Worm (Caenorhabditis elegans) whole organism, L1 larva: ENCODE measurements around the gene dao-3.
A peak's percentile ranks its signal among the peaks of the same experiment; 100 is the strongest.

Experiments
- C04F5.9 ChIP-seq: sonication (generic microtip); optimal IDR thresholded peaks from 2 replicates; lab custom pipeline; 2016; ENCODE audit warnings: missing genetic modification characterization, missing compliant biosample characterization
- C34B4.2 ChIP-seq: sonication (generic microtip); optimal IDR thresholded peaks from 2 replicates; lab custom pipeline; 2017; ENCODE audit warnings: mild to moderate bottlenecking, missing genetic modification characterization, missing compliant biosample characterization
- F16B12.6 ChIP-seq: fragments of 150-350 bp; optimal IDR thresholded peaks from 2 replicates; lab custom pipeline; 2014; ENCODE audit warnings: missing biosample characterization, missing genetic modification characterization
- Y116A8C.19 ChIP-seq: sonication (generic microtip); optimal IDR thresholded peaks from 2 replicates; lab custom pipeline; 2016; ENCODE audit warnings: missing compliant biosample characterization, missing genetic modification characterization, borderline replicate concordance
- aly-2 ChIP-seq: fragments of 150-350 bp; optimal IDR thresholded peaks from 2 replicates; lab custom pipeline; 2014; ENCODE audit warnings: missing biosample characterization, missing genetic modification characterization
- blmp-1 ChIP-seq: fragments of 150-350 bp; optimal IDR thresholded peaks from 2 replicates; lab custom pipeline; 2014; ENCODE audit warnings: missing biosample characterization, missing genetic modification characterization
- ceh-63 ChIP-seq: fragments of 200-800 bp; sonication (Bioruptor generic); optimal IDR thresholded peaks from 2 replicates; lab custom pipeline; 2018; ENCODE audit warnings: mild to moderate bottlenecking, missing genetic modification characterization, missing compliant biosample characterization
- dpl-1 ChIP-seq, 3 experiments: fragments of 150-350 bp in 2 of 3; sonication (generic microtip) in 1 of 3; optimal IDR thresholded peaks; 2 replicates each; lab custom pipeline; 2014 to 2017; ENCODE audit warnings: missing biosample characterization in 3 of 3, missing genetic modification characterization in 3 of 3, missing genetic modification reagents in 3 of 3
- dsc-1 ChIP-seq: sonication (generic microtip); optimal IDR thresholded peaks from 2 replicates; lab custom pipeline; 2016; ENCODE audit warnings: mild to moderate bottlenecking, missing genetic modification characterization, missing compliant biosample characterization
- efl-1 ChIP-seq, 4 experiments: fragments of 150-350 bp; optimal IDR thresholded peaks in 3 of 4; peaks in 1 of 4; 1 replicate in 1 of 4; 2 replicates in 3 of 4; lab custom pipeline; 2014; ENCODE audit warnings: missing biosample characterization in 2 of 4, missing genetic modification characterization in 2 of 4, missing genetic modification reagents in 2 of 4
- elt-2 ChIP-seq: sonication (generic microtip); optimal IDR thresholded peaks from 2 replicates; lab custom pipeline; 2016; ENCODE audit warnings: missing genetic modification characterization, mild to moderate bottlenecking, inconsistent platforms, missing compliant biosample characterization, missing genetic modification reagents
- fkh-4 ChIP-seq: sonication (generic microtip); optimal IDR thresholded peaks from 2 replicates; lab custom pipeline; 2016; ENCODE audit warnings: missing compliant biosample characterization, missing genetic modification characterization, borderline replicate concordance
- hlh-17 ChIP-seq: fragments of 200-800 bp; sonication (Bioruptor generic); optimal IDR thresholded peaks from 2 replicates; lab custom pipeline; 2018; ENCODE audit warnings: missing genetic modification characterization, mild to moderate bottlenecking, missing compliant biosample characterization, moderate library complexity, borderline replicate concordance
- hlh-4 ChIP-seq: sonication (generic microtip); optimal IDR thresholded peaks from 2 replicates; lab custom pipeline; 2016; ENCODE audit warnings: mild to moderate bottlenecking, missing genetic modification characterization, missing compliant biosample characterization
- isw-1 ChIP-seq: fragments of 200-800 bp; sonication (Bioruptor generic); IDR thresholded peaks from 2 replicates; pipeline ENCODE4 v1.3.6; 2022; ENCODE audit warnings: missing genetic modification characterization, missing compliant biosample characterization
- jun-1 ChIP-seq: fragments of 150-350 bp; optimal IDR thresholded peaks from 2 replicates; lab custom pipeline; 2014; ENCODE audit warnings: missing biosample characterization, missing genetic modification reagents, missing genetic modification characterization
- lin-14 ChIP-seq: fragments of 200-800 bp; sonication (Bioruptor generic); optimal IDR thresholded peaks from 2 replicates; lab custom pipeline; 2018; ENCODE audit warnings: mild to moderate bottlenecking, missing genetic modification characterization, moderate library complexity, missing compliant biosample characterization
- lin-15B ChIP-seq: fragments of 150-350 bp; sonication (generic microtip); optimal IDR thresholded peaks from 3 replicates; lab custom pipeline; 2014; ENCODE audit warnings: missing biosample characterization, missing genetic modification characterization
- lin-35 ChIP-seq, 2 experiments: fragments of 150-350 bp; optimal IDR thresholded peaks; 2 replicates each; lab custom pipeline; 2014; ENCODE audit warnings: missing biosample characterization in 2 of 2, missing genetic modification characterization in 2 of 2, missing genetic modification reagents in 2 of 2
- lsy-2 ChIP-seq, 2 experiments: fragments of 150-350 bp; optimal IDR thresholded peaks; 2 replicates each; lab custom pipeline; 2014; ENCODE audit warnings: missing biosample characterization in 2 of 2, missing genetic modification characterization in 2 of 2
- mab-9 ChIP-seq: fragments of 200-800 bp; sonication (Bioruptor generic); IDR thresholded peaks from 2 replicates; pipeline ENCODE4 v1.3.6; 2022; ENCODE audit warnings: missing genetic modification reagents, missing genetic modification characterization, missing compliant biosample characterization
- mdl-1 ChIP-seq, 2 experiments: fragments of 150-350 bp; optimal IDR thresholded peaks; 2 replicates each; lab custom pipeline; 2014 to 2017; ENCODE audit warnings: missing biosample characterization in 2 of 2, missing genetic modification characterization in 2 of 2, inconsistent platforms in 1 of 2
- mep-1 ChIP-seq: fragments of 150-350 bp; optimal IDR thresholded peaks from 2 replicates; lab custom pipeline; 2014; ENCODE audit warnings: missing biosample characterization, missing genetic modification characterization
- nhr-19 ChIP-seq: fragments of 200-800 bp; sonication (Bioruptor generic); conservative IDR thresholded peaks from 2 replicates; pipeline ENCODE4 v1.3.6; 2022; ENCODE audit warnings: missing genetic modification characterization, missing compliant biosample characterization
- nhr-20 ChIP-seq: sonication (generic microtip); optimal IDR thresholded peaks from 2 replicates; lab custom pipeline; 2016; ENCODE audit warnings: mild to moderate bottlenecking, missing genetic modification characterization, missing compliant biosample characterization
- nhr-237 ChIP-seq: fragments of 150-350 bp; optimal IDR thresholded peaks from 2 replicates; lab custom pipeline; 2014; ENCODE audit warnings: missing biosample characterization, missing genetic modification characterization
- nhr-71 ChIP-seq: sonication (generic microtip); optimal IDR thresholded peaks from 2 replicates; lab custom pipeline; 2016; ENCODE audit warnings: mild to moderate bottlenecking, missing genetic modification characterization, moderate library complexity, missing compliant biosample characterization
- nhr-84 ChIP-seq: sonication (generic microtip); optimal IDR thresholded peaks from 2 replicates; lab custom pipeline; 2017; ENCODE audit warnings: missing biosample characterization, missing genetic modification characterization
- nhr-85 ChIP-seq: sonication (generic microtip); peaks from one replicate; lab custom pipeline; 2016; ENCODE audit warnings: missing genetic modification characterization, inconsistent platforms, missing compliant biosample characterization
- nhr-90 ChIP-seq: sonication (generic microtip); optimal IDR thresholded peaks from 2 replicates; lab custom pipeline; 2016; ENCODE audit warnings: mild to moderate bottlenecking, missing genetic modification characterization, missing compliant biosample characterization; ENCODE audit not compliant: poor library complexity
- pag-3 ChIP-seq: sonication (generic microtip); optimal IDR thresholded peaks from 2 replicates; lab custom pipeline; 2017; ENCODE audit warnings: missing genetic modification characterization, mild to moderate bottlenecking, missing compliant biosample characterization, antibody characterized with exemption, borderline replicate concordance; ENCODE audit not compliant: insufficient read depth
- pax-3 ChIP-seq: fragments of 200-800 bp; sonication (Bioruptor generic); optimal IDR thresholded peaks from 2 replicates; lab custom pipeline; 2018; ENCODE audit warnings: mild to moderate bottlenecking, missing genetic modification characterization, moderate library complexity, missing compliant biosample characterization
- skn-1 ChIP-seq: fragments of 150-350 bp; optimal IDR thresholded peaks from 2 replicates; lab custom pipeline; 2014; ENCODE audit warnings: missing biosample characterization, missing genetic modification characterization
- sox-4 ChIP-seq: sonication (generic microtip); optimal IDR thresholded peaks from 2 replicates; lab custom pipeline; 2016; ENCODE audit warnings: missing genetic modification characterization, missing compliant biosample characterization
- unc-130 ChIP-seq: fragments of 150-350 bp; optimal IDR thresholded peaks from 2 replicates; lab custom pipeline; 2017; ENCODE audit warnings: missing biosample characterization, missing genetic modification characterization, inconsistent platforms
- unc-30 ChIP-seq: sonication (generic microtip); optimal IDR thresholded peaks from 2 replicates; lab custom pipeline; 2017; ENCODE audit warnings: missing biosample characterization, missing genetic modification characterization
- unc-86 ChIP-seq: sonication (generic microtip); optimal IDR thresholded peaks from 2 replicates; lab custom pipeline; 2016; ENCODE audit warnings: missing genetic modification characterization, missing compliant biosample characterization
- zag-1 ChIP-seq: fragments of 150-350 bp; optimal IDR thresholded peaks from 2 replicates; lab custom pipeline; 2014; ENCODE audit warnings: missing biosample characterization, missing genetic modification characterization
- zip-4 ChIP-seq: fragments of 200-800 bp; sonication (Bioruptor generic); optimal IDR thresholded peaks from 2 replicates; lab custom pipeline; 2018; ENCODE audit warnings: mild to moderate bottlenecking, missing genetic modification characterization, moderate library complexity, missing compliant biosample characterization

dao-3 gene

DNA sequence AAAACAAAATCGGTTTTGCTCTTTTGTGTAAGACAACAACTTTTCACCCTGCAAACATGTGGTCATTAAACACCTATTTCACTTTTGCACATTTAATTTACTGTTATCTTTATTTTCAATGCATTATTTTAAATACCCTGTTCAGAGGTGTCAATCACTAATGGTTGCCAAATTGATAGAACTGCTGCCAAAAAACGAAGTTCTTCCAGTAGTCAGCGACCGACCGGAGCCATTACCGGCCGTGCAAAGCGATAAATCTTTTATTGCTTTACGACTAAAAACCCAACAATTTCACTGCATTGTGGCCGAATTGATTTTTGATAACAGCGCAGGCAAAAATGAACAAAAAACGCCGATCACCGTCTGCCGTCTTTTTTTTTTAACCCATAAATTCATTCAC is 11.8 kb downstream of the dao-3 start:
- TF ChIP-seq ceh-63 (GFP tag; lab: Kevin White, UChicago) (no peak), elt-2 (tag; lab: Kevin White, UChicago) (peak; percentile 6)

DNA sequence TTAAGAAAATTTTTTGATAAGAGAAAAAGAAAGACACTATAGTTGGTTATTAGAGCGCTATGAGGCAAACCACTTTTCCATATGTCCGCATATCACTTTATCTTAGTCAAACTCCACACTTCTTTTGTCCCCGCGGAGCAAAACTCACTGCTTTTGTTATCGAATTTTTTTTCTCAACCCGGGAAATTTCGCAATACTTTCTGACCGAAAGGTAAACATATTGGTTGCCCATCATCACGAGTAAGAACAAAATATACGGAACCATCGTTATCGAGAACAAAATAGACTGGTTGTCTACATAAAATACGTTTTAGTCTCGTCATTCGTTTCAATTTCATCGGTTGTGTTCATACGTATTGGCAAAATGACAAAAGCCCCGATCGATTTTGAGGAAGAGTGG is 17.1 kb downstream of the dao-3 start, which contains the start of gene C18A11.1:
C18A11.1 (plus strand) TSS at position 36 of the 400 bp plus-strand sequence.
- TF ChIP-seq efl-1 (optimal IDR thresholded peaks at IDR 0.05; lab: Kevin White, UChicago) (no peak), efl-1 (GFP tag; optimal IDR thresholded peaks at IDR 0.05 in 1 of 2; lab: Kevin White, UChicago) (peak in 1 of 2 experiments; percentile 92), pax-3 (tag; lab: Kevin White, UChicago) (no peak), nhr-20 (tag; lab: Kevin White, UChicago) (peak; percentile 61), lin-35 (GFP tag; optimal IDR thresholded peaks at IDR 0.05; lab: Kevin White, UChicago) (peak in 1 of 2 experiments; percentile 47), jun-1 (peak; percentile 2), nhr-71 (tag; lab: Kevin White, UChicago) (peak; percentile 49), hlh-17 (GFP tag; lab: Kevin White, UChicago) (no peak), mdl-1 (tag; optimal IDR thresholded peaks at IDR 0.05; lab: Kevin White, UChicago) (peak in 1 of 2 experiments; percentile 25), aly-2 (tag; lab: Kevin White, UChicago) (no peak), elt-2 (tag; lab: Kevin White, UChicago) (peak; percentile 92), mep-1 (tag; lab: Kevin White, UChicago) (no peak), skn-1 (tag; lab: Kevin White, UChicago) (peak; percentile 20), nhr-90 (tag; lab: Kevin White, UChicago) (peak; percentile 26), nhr-85 (no peak), isw-1 (no peak), dpl-1 (GFP tag; optimal IDR thresholded peaks at IDR 0.05; lab: Kevin White, UChicago) (peak in 2 of 3 experiments; percentile 6 to 33), zip-4 (GFP tag; lab: Kevin White, UChicago) (peak; percentile 79), lin-14 (peak; percentile 23), hlh-4 (tag; lab: Kevin White, UChicago) (no peak), pag-3 (tag; lab: Kevin White, UChicago) (no peak)

DNA sequence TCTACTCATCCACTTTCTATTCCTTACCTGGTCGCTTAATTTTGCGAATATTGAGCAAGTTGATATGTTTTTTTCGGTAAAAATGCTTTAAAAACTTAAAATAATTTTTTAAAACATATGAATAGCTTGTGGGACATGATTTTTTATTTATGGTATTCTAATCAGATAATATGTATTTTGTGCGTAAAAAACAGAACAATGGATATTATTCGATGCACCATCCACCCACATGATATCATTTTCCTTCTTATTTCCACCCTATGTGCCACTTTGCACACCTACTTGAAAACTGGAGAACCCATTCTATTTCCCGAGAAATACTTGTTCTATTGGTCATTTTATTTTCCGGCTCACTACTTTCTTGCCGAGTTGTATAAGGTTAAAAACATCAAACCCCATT is 19.1 kb downstream of the dao-3 start, which contains the start of gene C18A11.2:
C18A11.2 (plus strand) TSS at position 301 of the 400 bp plus-strand sequence.
- no peak for TF ChIP-seq unc-30
- no peak for TF ChIP-seq mab-9 (GFP tag; lab: Robert Waterston, UW)
- TF ChIP-seq unc-86, result no peak

DNA sequence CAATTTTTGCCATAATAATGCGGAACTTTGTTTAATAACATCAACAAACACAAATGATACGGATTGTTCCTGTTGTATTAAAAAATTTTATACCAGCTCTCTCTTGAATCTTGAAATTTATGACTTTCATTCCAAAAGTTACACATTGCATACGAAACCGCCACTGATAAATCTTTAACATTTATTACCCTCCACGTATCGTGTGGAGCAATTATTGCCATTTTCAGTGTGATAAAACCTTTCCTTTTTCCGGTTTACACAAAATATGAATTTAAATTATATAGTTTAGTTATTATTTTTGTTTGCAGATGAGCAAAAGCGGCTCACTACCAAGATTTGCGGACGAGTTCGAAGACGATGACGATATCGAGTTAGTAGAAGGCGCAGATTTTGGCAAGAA is 25.5 kb downstream of the dao-3 start, which contains the start of gene C18A11.3:
C18A11.3 (plus strand) TSS at position 301 of the 400 bp plus-strand sequence.
- TF ChIP-seq zag-1 (tag; lab: Kevin White, UChicago) (no peak), efl-1 (optimal IDR thresholded peaks at IDR 0.05; lab: Kevin White, UChicago) (no peak), efl-1 (GFP tag; optimal IDR thresholded peaks at IDR 0.05 in 1 of 2; lab: Kevin White, UChicago) (peak in 1 of 2 experiments; percentile 10), isw-1 (no peak), nhr-84 (tag; lab: Kevin White, UChicago) (no peak), unc-130 (tag; lab: Kevin White, UChicago) (no peak)

DNA sequence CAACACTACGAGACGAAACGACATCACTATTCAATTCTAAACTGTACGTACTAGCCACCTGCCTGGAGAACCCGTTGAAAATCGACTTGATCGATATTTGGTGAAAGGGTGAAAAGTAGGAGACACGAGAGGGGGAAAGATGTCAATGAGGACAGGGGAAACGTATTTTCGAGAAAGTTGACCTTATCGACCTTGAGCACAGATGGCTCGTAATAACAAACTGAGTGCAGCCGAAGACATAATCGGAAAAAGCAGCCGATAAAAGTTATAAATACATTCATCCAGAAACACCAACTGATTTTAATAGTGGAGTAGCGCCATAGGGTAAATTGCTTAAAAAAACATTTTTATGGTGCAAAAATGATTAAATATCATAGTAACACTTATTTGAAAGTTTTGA is 26.4 kb downstream of the dao-3 start:
- peak; percentile 45 for TF ChIP-seq blmp-1
- TF ChIP-seq Y116A8C.19 (tag; lab: Kevin White, UChicago), result no peak
- TF ChIP-seq efl-1 (optimal IDR thresholded peaks at IDR 0.05; lab: Kevin White, UChicago), result no peak
- peak in 1 of 2 experiments; percentile 79 for TF ChIP-seq efl-1 (GFP tag; optimal IDR thresholded peaks at IDR 0.05 in 1 of 2; lab: Kevin White, UChicago)
- TF ChIP-seq, all 84 proteins: peak for 2

DNA sequence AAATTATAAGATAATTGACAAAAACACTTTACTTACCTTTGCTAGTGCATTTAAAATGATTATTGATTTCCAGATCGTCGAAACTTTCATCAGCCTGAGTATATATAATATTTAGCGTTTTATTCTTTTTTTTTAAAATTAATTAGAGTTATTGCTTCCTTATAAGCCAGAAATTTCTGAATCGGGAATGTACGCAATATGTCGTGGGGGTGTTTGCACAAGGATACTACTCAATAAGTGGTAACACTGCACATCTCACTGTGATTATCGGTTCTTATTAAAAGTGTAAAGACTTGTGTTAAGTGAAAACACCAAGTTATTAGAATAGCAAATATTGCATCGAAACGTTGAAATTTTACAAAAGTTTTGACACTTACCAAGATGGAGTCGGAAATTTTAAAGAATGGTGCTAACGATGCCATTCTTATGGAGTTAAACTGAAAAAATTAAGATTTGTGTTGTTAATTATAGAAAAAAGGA is 28.5 kb downstream of the dao-3 start, which contains the start of gene dim-1:
dim-1 (minus strand) TSS at position 430 of the 480 bp plus-strand sequence.
- TF ChIP-seq F16B12.6 (tag; lab: Kevin White, UChicago) (peak; percentile 81), nhr-237 (no peak), blmp-1 (peak; percentile 22), C34B4.2 (tag; lab: Kevin White, UChicago) (no peak), elt-2 (tag; lab: Kevin White, UChicago) (peak; percentile 4), nhr-19 (GFP tag; lab: Robert Waterston, UW) (no peak), sox-4 (tag; lab: Kevin White, UChicago) (no peak), dsc-1 (tag; lab: Kevin White, UChicago) (peak; percentile 15), lin-15B (tag; lab: Kevin White, UChicago) (no peak), C04F5.9 (tag; lab: Kevin White, UChicago) (no peak), fkh-4 (no peak), efl-1 (optimal IDR thresholded peaks at IDR 0.05; lab: Kevin White, UChicago) (no peak), efl-1 (GFP tag; optimal IDR thresholded peaks at IDR 0.05 in 1 of 2; lab: Kevin White, UChicago) (peak; percentile 14 to 74), lsy-2 (tag; optimal IDR thresholded peaks at IDR 0.05; lab: Kevin White, UChicago) (peak in 1 of 2 experiments; percentile 5), unc-130 (tag; lab: Kevin White, UChicago) (no peak), nhr-71 (tag; lab: Kevin White, UChicago) (peak; percentile 7), mep-1 (tag; lab: Kevin White, UChicago) (peak; percentile 34)
